Worm (Caenorhabditis elegans) whole organism, young adult: ENCODE measurements around the gene tag-342.

Experiments
- B0261.1 ChIP-seq: sonication (generic microtip); optimal IDR thresholded peaks from 2 replicates; lab custom pipeline; 2016; ENCODE audit warnings: mild to moderate bottlenecking, missing genetic modification characterization, moderate library complexity, missing compliant biosample characterization
- B0336.3 ChIP-seq: fragments of 200-800 bp; sonication (Bioruptor generic); IDR thresholded peaks from 2 replicates; pipeline ENCODE4 v1.3.6; 2022; ENCODE audit warnings: missing genetic modification characterization, missing compliant biosample characterization
- C17E4.6 ChIP-seq: fragments of 200-800 bp; sonication (Bioruptor generic); IDR thresholded peaks from 2 replicates; pipeline ENCODE4 v1.3.6; 2022; ENCODE audit warnings: missing genetic modification reagents, missing genetic modification characterization, missing compliant biosample characterization
- F23B12.7 ChIP-seq: sonication (generic microtip); optimal IDR thresholded peaks from 2 replicates; lab custom pipeline; 2017; ENCODE audit warnings: missing genetic modification characterization, mild to moderate bottlenecking, missing compliant biosample characterization, antibody characterized with exemption, moderate library complexity; ENCODE audit not compliant: insufficient read depth
- F33H1.4 ChIP-seq: fragments of 200-800 bp; sonication (Bioruptor generic); IDR thresholded peaks from 2 replicates; pipeline ENCODE4 v1.3.6; 2022; ENCODE audit warnings: missing genetic modification reagents, missing genetic modification characterization, missing compliant biosample characterization
- F37B4.10 ChIP-seq: fragments of 200-800 bp; sonication (Bioruptor generic); IDR thresholded peaks from 2 replicates; pipeline ENCODE4 v1.3.6; 2022; ENCODE audit warnings: missing genetic modification characterization, missing compliant biosample characterization
- F49E8.2 ChIP-seq: sonication (generic microtip); optimal IDR thresholded peaks from 3 replicates; lab custom pipeline; 2017; ENCODE audit warnings: missing genetic modification characterization, mild to moderate bottlenecking, missing compliant biosample characterization, antibody characterized with exemption, moderate library complexity; ENCODE audit not compliant: insufficient read depth
- K11D2.4 ChIP-seq: fragments of 200-800 bp; sonication (Bioruptor generic); IDR thresholded peaks from 2 replicates; pipeline ENCODE4 v1.3.6; 2022; ENCODE audit warnings: missing genetic modification reagents, missing genetic modification characterization, missing compliant biosample characterization
- K12H6.12 ChIP-seq: fragments of 200-800 bp; sonication (Bioruptor generic); optimal IDR thresholded peaks from 2 replicates; lab custom pipeline; 2018; ENCODE audit warnings: mild to moderate bottlenecking, missing genetic modification characterization, missing compliant biosample characterization
- Y56A3A.18 ChIP-seq: fragments of 200-800 bp; sonication (Bioruptor generic); IDR thresholded peaks from 2 replicates; pipeline ENCODE4 v1.3.6; 2022; ENCODE audit warnings: missing genetic modification reagents, missing genetic modification characterization, missing compliant biosample characterization
- ZK185.1 ChIP-seq: sonication (generic microtip); optimal IDR thresholded peaks from 2 replicates; lab custom pipeline; 2016; ENCODE audit warnings: mild to moderate bottlenecking, missing genetic modification characterization, missing compliant biosample characterization; ENCODE audit not compliant: poor library complexity, severe bottlenecking
- ama-1 ChIP-seq, 3 experiments: fragments of 150-350 bp in 1 of 3; sonication (generic microtip) in 2 of 3; optimal IDR thresholded peaks; 2 replicates each; lab custom pipeline; 2014 to 2018; ENCODE audit warnings: missing biosample characterization in 2 of 3, missing genetic modification characterization in 2 of 3, missing genetic modification reagents in 2 of 3
- attf-5 ChIP-seq: fragments of 200-800 bp; sonication (Bioruptor generic); optimal IDR thresholded peaks from 2 replicates; lab custom pipeline; 2018; ENCODE audit warnings: mild to moderate bottlenecking, missing genetic modification characterization, missing compliant biosample characterization
- attf-6 ChIP-seq: fragments of 200-800 bp; sonication (Bioruptor generic); IDR thresholded peaks from 2 replicates; pipeline ENCODE4 v1.3.6; 2022; ENCODE audit warnings: missing genetic modification reagents, missing genetic modification characterization, missing compliant biosample characterization
- bed-2 ChIP-seq: fragments of 200-800 bp; sonication (Bioruptor generic); IDR thresholded peaks from 2 replicates; pipeline ENCODE4 v1.3.6; 2022; ENCODE audit warnings: missing genetic modification reagents, missing genetic modification characterization, missing compliant biosample characterization
- cebp-1 ChIP-seq, 2 experiments: fragments of 200-800 bp in 1 of 2; sonication (Bioruptor generic) in 1 of 2; sonication (generic microtip) in 1 of 2; IDR thresholded peaks in 1 of 2; optimal IDR thresholded peaks in 1 of 2; 2 replicates each; pipeline versions ENCODE4 v1.3.6 to Lab custom; 2017 to 2022; ENCODE audit warnings: missing compliant biosample characterization in 2 of 2, missing genetic modification characterization in 2 of 2, mild to moderate bottlenecking in 1 of 2, missing genetic modification reagents in 1 of 2, moderate library complexity in 1 of 2
- ceh-100 ChIP-seq: fragments of 200-800 bp; sonication (Bioruptor generic); IDR thresholded peaks from 2 replicates; pipeline ENCODE4 v1.3.6; 2022; ENCODE audit warnings: missing genetic modification reagents, missing genetic modification characterization, missing compliant biosample characterization
- ceh-27 ChIP-seq: fragments of 200-800 bp; sonication (Bioruptor generic); optimal IDR thresholded peaks from 2 replicates; lab custom pipeline; 2018; ENCODE audit warnings: mild to moderate bottlenecking, missing genetic modification characterization, moderate library complexity, missing compliant biosample characterization
- ceh-91 ChIP-seq: fragments of 200-800 bp; sonication (Bioruptor generic); IDR thresholded peaks from 2 replicates; pipeline ENCODE4 v1.3.6; 2022; ENCODE audit warnings: missing genetic modification reagents, missing genetic modification characterization, missing compliant biosample characterization
- chd-7 ChIP-seq: sonication (generic microtip); optimal IDR thresholded peaks from 2 replicates; lab custom pipeline; 2016; ENCODE audit warnings: mild to moderate bottlenecking, missing genetic modification characterization, moderate library complexity, missing compliant biosample characterization
- dpff-1 ChIP-seq: sonication (generic microtip); optimal IDR thresholded peaks from 2 replicates; lab custom pipeline; 2017; ENCODE audit warnings: mild to moderate bottlenecking, missing genetic modification characterization, missing compliant biosample characterization
- ekl-4 ChIP-seq: fragments of 200-800 bp; sonication (Bioruptor generic); IDR thresholded peaks from 2 replicates; pipeline ENCODE4 v1.3.6; 2022; ENCODE audit warnings: missing genetic modification reagents, missing genetic modification characterization, missing compliant biosample characterization
- him-1 ChIP-seq: sonication (generic microtip); optimal IDR thresholded peaks from 2 replicates; lab custom pipeline; 2016; ENCODE audit warnings: missing genotype, missing genetic modification reagents, missing genetic modification characterization, missing compliant biosample characterization
- hlh-12 ChIP-seq: sonication (generic microtip); optimal IDR thresholded peaks from 2 replicates; lab custom pipeline; 2016; ENCODE audit warnings: missing genetic modification characterization, missing compliant biosample characterization
- hmg-1.2 ChIP-seq: fragments of 200-800 bp; sonication (Bioruptor generic); IDR thresholded peaks from 2 replicates; pipeline ENCODE4 v1.3.6; 2022; ENCODE audit warnings: missing genetic modification reagents, missing genetic modification characterization, missing compliant biosample characterization
- hsf-1 ChIP-seq: fragments of 200-800 bp; sonication (Bioruptor generic); IDR thresholded peaks from 2 replicates; pipeline ENCODE4 v1.3.6; 2022; ENCODE audit warnings: missing genetic modification reagents, missing genetic modification characterization, missing compliant biosample characterization
- lin-26 ChIP-seq: fragments of 200-800 bp; sonication (Bioruptor generic); IDR thresholded peaks from 2 replicates; pipeline ENCODE4 v1.3.6; 2022; ENCODE audit warnings: missing genetic modification reagents, missing genetic modification characterization, missing compliant biosample characterization
- lin-35 ChIP-seq, 3 experiments: fragments of 150-350 bp in 2 of 3; sonication (generic microtip) in 1 of 3; optimal IDR thresholded peaks; 2 replicates each; lab custom pipeline; 2014 to 2018; ENCODE audit warnings: missing biosample characterization in 3 of 3, missing genetic modification characterization in 3 of 3, missing genetic modification reagents in 3 of 3
- lin-40 ChIP-seq: sonication (generic microtip); optimal IDR thresholded peaks from 2 replicates; lab custom pipeline; 2016; ENCODE audit warnings: missing genetic modification characterization, mild to moderate bottlenecking, missing compliant biosample characterization, missing genotype, missing genetic modification reagents
- lin-54 ChIP-seq: fragments of 200-800 bp; sonication (Bioruptor generic); optimal IDR thresholded peaks from 2 replicates; lab custom pipeline; 2018; ENCODE audit warnings: mild to moderate bottlenecking, missing genetic modification characterization, missing compliant biosample characterization
- lir-1 ChIP-seq: fragments of 200-800 bp; sonication (Bioruptor generic); conservative IDR thresholded peaks from 2 replicates; pipeline ENCODE4 v1.3.6; 2022; ENCODE audit warnings: missing genetic modification reagents, missing genetic modification characterization, missing compliant biosample characterization
- lsl-1 ChIP-seq: fragments of 200-800 bp; sonication (Bioruptor generic); optimal IDR thresholded peaks from 2 replicates; lab custom pipeline; 2018; ENCODE audit warnings: mild to moderate bottlenecking, missing genetic modification characterization, moderate library complexity, missing compliant biosample characterization
- madf-6 ChIP-seq: fragments of 200-800 bp; sonication (Bioruptor generic); IDR thresholded peaks from 2 replicates; pipeline ENCODE4 v1.3.6; 2022; ENCODE audit warnings: missing genetic modification reagents, missing genetic modification characterization, missing compliant biosample characterization
- madf-8 ChIP-seq: fragments of 200-800 bp; sonication (Bioruptor generic); conservative IDR thresholded peaks from 2 replicates; pipeline ENCODE4 v1.3.6; 2022; ENCODE audit warnings: missing genetic modification reagents, missing genetic modification characterization, missing compliant biosample characterization
- mcd-1 ChIP-seq: fragments of 200-800 bp; sonication (Bioruptor generic); IDR thresholded peaks from 2 replicates; pipeline ENCODE4 v1.3.6; 2022; ENCODE audit warnings: missing genetic modification reagents, missing genetic modification characterization, missing compliant biosample characterization
- mxl-1 ChIP-seq: sonication (generic microtip); optimal IDR thresholded peaks from 2 replicates; lab custom pipeline; 2016; ENCODE audit warnings: missing genetic modification characterization, missing compliant biosample characterization
- nhr-120 ChIP-seq: fragments of 200-800 bp; sonication (Bioruptor generic); IDR thresholded peaks from 2 replicates; pipeline ENCODE4 v1.3.6; 2022; ENCODE audit warnings: missing genetic modification characterization, missing compliant biosample characterization
- pbrm-1 ChIP-seq: fragments of 200-800 bp; sonication (Bioruptor generic); IDR thresholded peaks from 2 replicates; pipeline ENCODE4 v1.3.6; 2022; ENCODE audit warnings: missing genetic modification reagents, missing genetic modification characterization, missing compliant biosample characterization
- repo-1 ChIP-seq: sonication (generic microtip); optimal IDR thresholded peaks from 2 replicates; lab custom pipeline; 2017; ENCODE audit warnings: mild to moderate bottlenecking, missing genetic modification characterization, missing compliant biosample characterization
- somi-1 ChIP-seq: fragments of 200-800 bp; sonication (Bioruptor generic); optimal IDR thresholded peaks from 2 replicates; lab custom pipeline; 2018; ENCODE audit warnings: mild to moderate bottlenecking, missing genetic modification characterization, missing compliant biosample characterization
- sptf-2 ChIP-seq: fragments of 200-800 bp; sonication (Bioruptor generic); optimal IDR thresholded peaks from 2 replicates; lab custom pipeline; 2018; ENCODE audit warnings: mild to moderate bottlenecking, missing genetic modification characterization, missing compliant biosample characterization
- tbx-9 ChIP-seq: sonication (generic microtip); optimal IDR thresholded peaks from 2 replicates; lab custom pipeline; 2016; ENCODE audit warnings: borderline replicate concordance, missing genetic modification characterization, inconsistent platforms, missing compliant biosample characterization
- zfh-2 ChIP-seq: fragments of 200-800 bp; sonication (Bioruptor generic); conservative IDR thresholded peaks from 2 replicates; pipeline ENCODE4 v1.3.6; 2022; ENCODE audit warnings: missing genetic modification reagents, missing genetic modification characterization, missing compliant biosample characterization
- ztf-22 ChIP-seq: fragments of 200-800 bp; sonication (Bioruptor generic); optimal IDR thresholded peaks from 2 replicates; lab custom pipeline; 2018; ENCODE audit warnings: mild to moderate bottlenecking, missing genetic modification characterization, moderate library complexity, missing compliant biosample characterization
- ztf-25 ChIP-seq: fragments of 200-800 bp; sonication (Bioruptor generic); IDR thresholded peaks from 2 replicates; pipeline ENCODE4 v1.3.6; 2022; ENCODE audit warnings: missing genetic modification reagents, missing genetic modification characterization, missing compliant biosample characterization
- ztf-28 ChIP-seq: fragments of 200-800 bp; sonication (Bioruptor generic); IDR thresholded peaks from 2 replicates; pipeline ENCODE4 v1.3.6; 2022; ENCODE audit warnings: missing genetic modification reagents, missing genetic modification characterization, missing compliant biosample characterization

The tag-342 gene

ce11 chrIII:9441133-9441532 lies 26.8 kb upstream of the tag-342 start, which contains the start of gene emb-30:
Gene emb-30 (minus strand): TSS chrIII:9441460.
- TF ChIP-seq cebp-1 (GFP tag; IDR thresholded peaks at IDR 0.05; lab: Robert Waterston, UW) = no peak
- TF ChIP-seq cebp-1 (tag; optimal IDR thresholded peaks at IDR 0.05; lab: Kevin White, UChicago) = peak; percentile 28
- no peak for TF ChIP-seq him-1 (tag; lab: Kevin White, UChicago)
- peak; percentile 35 for TF ChIP-seq madf-6 (GFP tag; lab: Robert Waterston, UW)
- no peak for TF ChIP-seq lin-40 (tag; lab: Kevin White, UChicago)
- no peak for TF ChIP-seq tbx-9 (tag; lab: Kevin White, UChicago)
- 0 out of 2 replicates have a peak, but pooled peaks have one; percentile 33 for TF ChIP-seq hsf-1 (GFP tag; lab: Robert Waterston, UW)
- peak; percentile 1 for TF ChIP-seq chd-7 (tag; lab: Kevin White, UChicago)
- peak; percentile 17; the same call in 1 of the 2 replicates for TF ChIP-seq mcd-1 (GFP tag; lab: Robert Waterston, UW)
- TF ChIP-seq lin-54 = peak; percentile 10
- TF ChIP-seq F37B4.10 (GFP tag; lab: Robert Waterston, UW) = 0 out of 2 replicates have a peak, but pooled peaks have one; percentile 56
- TF ChIP-seq lin-26 (GFP tag; lab: Robert Waterston, UW) = peak; percentile 37; the same call in 1 of the 2 replicates
- no peak for TF ChIP-seq sptf-2 (GFP tag; lab: Kevin White, UChicago)
- peak; percentile 8; the same call in 1 of the 2 replicates for TF ChIP-seq pbrm-1 (GFP tag; lab: Robert Waterston, UW)
- peak; percentile 46 for TF ChIP-seq ama-1 (optimal IDR thresholded peaks at IDR 0.05; lab: Kevin White, UChicago)
- TF ChIP-seq ama-1 (GFP tag; optimal IDR thresholded peaks at IDR 0.05; lab: Kevin White, UChicago) = peak in 1 of 2 experiments; percentile 30
- TF ChIP-seq Y56A3A.18 = peak; percentile 76; the same call in 1 of the 2 replicates
- no peak for TF ChIP-seq ztf-28 (GFP tag; lab: Robert Waterston, UW)
- TF ChIP-seq lin-35 (GFP tag; optimal IDR thresholded peaks at IDR 0.05; lab: Kevin White, UChicago) = peak in 1 of 3 experiments; percentile 18
- TF ChIP-seq mxl-1 (tag; lab: Kevin White, UChicago) = no peak
- TF ChIP-seq lir-1 (GFP tag; lab: Robert Waterston, UW) = no peak
- TF ChIP-seq F49E8.2 (tag; lab: Kevin White, UChicago) = peak; percentile 19
- TF ChIP-seq F33H1.4 (GFP tag; lab: Robert Waterston, UW) = 0 out of 2 replicates have a peak, but pooled peaks have one; percentile 13
- peak; percentile 10 for TF ChIP-seq dpff-1 (tag; lab: Kevin White, UChicago)
- peak; percentile 66 for TF ChIP-seq repo-1 (tag; lab: Kevin White, UChicago)

- TF ChIP-seq ceh-91 (GFP tag; lab: Robert Waterston, UW) (no peak), lin-54 (peak; percentile 37), B0261.1 (no peak), K11D2.4 (GFP tag; lab: Robert Waterston, UW) (no peak), ztf-25 (GFP tag; lab: Robert Waterston, UW) (no peak), ceh-100 (GFP tag; lab: Robert Waterston, UW) (no peak), somi-1 (GFP tag; lab: Kevin White, UChicago) (no peak), lsl-1 (no peak), ekl-4 (GFP tag; lab: Robert Waterston, UW) (peak; percentile 30; the same call in 1 of the 2 replicates), hlh-12 (no peak), K12H6.12 (tag; lab: Kevin White, UChicago) (no peak), ztf-22 (GFP tag; lab: Kevin White, UChicago) (no peak), ceh-27 (GFP tag; lab: Kevin White, UChicago) (no peak), B0336.3 (GFP tag; lab: Robert Waterston, UW) (peak; percentile 38), C17E4.6 (GFP tag; lab: Robert Waterston, UW) (no peak), hsf-1 (GFP tag; lab: Robert Waterston, UW) (0 out of 2 replicates have a peak, but pooled peaks have one; percentile 34), bed-2 (GFP tag; lab: Robert Waterston, UW) (no peak), nhr-120 (GFP tag; lab: Robert Waterston, UW) (no peak), attf-5 (GFP tag; lab: Kevin White, UChicago) (no peak), ZK185.1 (tag; lab: Kevin White, UChicago) (no peak), F23B12.7 (tag; lab: Kevin White, UChicago) (no peak), hmg-1.2 (GFP tag; lab: Robert Waterston, UW) (no peak), zfh-2 (GFP tag; lab: Robert Waterston, UW) (no peak), attf-6 (GFP tag; lab: Robert Waterston, UW) (no peak), madf-8 (peak; percentile 19; the same call in 1 of the 2 replicates)
Measured at ce11 chrIII:9442846-9443245, 25.1 kb upstream of the tag-342 start.
